Worm (Caenorhabditis elegans) whole organism, L4 larva: ENCODE measurements around the gene M03A8.3.
A peak's percentile ranks its signal among the peaks of the same experiment; 100 is the strongest.

ENCODE experiments used
- D1046.2 ChIP-seq: fragments of 200-800 bp; sonication (Bioruptor generic); IDR thresholded peaks from 2 replicates; pipeline ENCODE4 v1.3.6; 2022; ENCODE audit warnings: missing genetic modification characterization, missing compliant biosample characterization
- F10B5.3 ChIP-seq: sonication (generic microtip); optimal IDR thresholded peaks from 2 replicates; lab custom pipeline; 2016; ENCODE audit warnings: mild to moderate bottlenecking, missing genetic modification characterization, missing compliant biosample characterization
- T20F7.1 ChIP-seq: fragments of 200-800 bp; sonication (Bioruptor generic); optimal IDR thresholded peaks from 2 replicates; lab custom pipeline; 2018; ENCODE audit warnings: mild to moderate bottlenecking, missing genetic modification characterization, missing compliant biosample characterization
- T26A8.4 ChIP-seq: fragments of 200-800 bp; sonication (Bioruptor generic); IDR thresholded peaks from 2 replicates; pipeline ENCODE4 v1.3.6; 2022; ENCODE audit warnings: missing genetic modification characterization, missing compliant biosample characterization
- Y48G9A.11 ChIP-seq: fragments of 200-800 bp; sonication (Bioruptor generic); IDR thresholded peaks from 2 replicates; pipeline ENCODE4 v1.3.6; 2022; ENCODE audit warnings: missing genetic modification reagents, missing genetic modification characterization, missing compliant biosample characterization
- ZK337.2 ChIP-seq: fragments of 200-800 bp; sonication (Bioruptor generic); IDR thresholded peaks from 2 replicates; pipeline ENCODE4 v1.3.6; 2022; ENCODE audit warnings: missing genetic modification reagents, missing genetic modification characterization, missing compliant biosample characterization
- ZK546.5 ChIP-seq, 2 experiments: sonication (generic microtip); optimal IDR thresholded peaks; 2 replicates each; lab custom pipeline; 2017; ENCODE audit warnings: missing biosample characterization in 2 of 2, missing genetic modification characterization in 2 of 2
- ceh-20 ChIP-seq: fragments of 200-800 bp; sonication (Bioruptor generic); IDR thresholded peaks from 2 replicates; pipeline ENCODE4 v1.3.6; 2022; ENCODE audit warnings: missing genetic modification reagents, missing genetic modification characterization, missing compliant biosample characterization
- ceh-32 ChIP-seq: sonication (generic microtip); optimal IDR thresholded peaks from 2 replicates; lab custom pipeline; 2016; ENCODE audit warnings: mild to moderate bottlenecking, missing genetic modification characterization, missing compliant biosample characterization; ENCODE audit not compliant: poor library complexity
- daf-12 ChIP-seq: fragments of 150-350 bp; optimal IDR thresholded peaks from 2 replicates; lab custom pipeline; 2014; ENCODE audit warnings: missing biosample characterization, missing genetic modification reagents, missing genetic modification characterization
- daf-16 ChIP-seq, 3 experiments: sonication (generic microtip); optimal IDR thresholded peaks; 2 replicates each; lab custom pipeline; 2016 to 2017; ENCODE audit warnings: missing genetic modification characterization in 3 of 3, missing genetic modification reagents in 3 of 3, mild to moderate bottlenecking in 2 of 3, missing compliant biosample characterization in 2 of 3, missing biosample characterization in 1 of 3, moderate library complexity in 1 of 3
- dmd-6 ChIP-seq: fragments of 200-800 bp; sonication (Bioruptor generic); IDR thresholded peaks from 2 replicates; pipeline ENCODE4 v1.3.6; 2022; ENCODE audit warnings: missing genetic modification reagents, missing genetic modification characterization, missing compliant biosample characterization
- dve-1 ChIP-seq: sonication (generic microtip); optimal IDR thresholded peaks from 2 replicates; lab custom pipeline; 2017; ENCODE audit warnings: antibody characterized with exemption, mild to moderate bottlenecking, missing genetic modification characterization, missing compliant biosample characterization; ENCODE audit not compliant: insufficient read depth
- egl-27 ChIP-seq: sonication (generic microtip); optimal IDR thresholded peaks from 3 replicates; lab custom pipeline; 2017; ENCODE audit warnings: missing biosample characterization, missing genetic modification reagents, missing genetic modification characterization
- fkh-10 ChIP-seq: fragments of 150-350 bp; optimal IDR thresholded peaks from 2 replicates; lab custom pipeline; 2014; ENCODE audit warnings: missing biosample characterization, missing genetic modification reagents, missing genetic modification characterization
- gei-8 ChIP-seq: fragments of 200-800 bp; sonication (Bioruptor generic); optimal IDR thresholded peaks from 2 replicates; lab custom pipeline; 2018; ENCODE audit warnings: mild to moderate bottlenecking, missing genetic modification characterization, missing compliant biosample characterization
- hif-1 ChIP-seq, 2 experiments: sonication (generic microtip); optimal IDR thresholded peaks; 2 replicates each; lab custom pipeline; 2016 to 2017; ENCODE audit warnings: missing compliant biosample characterization in 2 of 2, missing genetic modification characterization in 2 of 2, missing genetic modification reagents in 2 of 2, missing genotype in 2 of 2, mild to moderate bottlenecking in 1 of 2
- hlh-11 ChIP-seq: fragments of 200-800 bp; sonication (Bioruptor generic); optimal IDR thresholded peaks from 2 replicates; lab custom pipeline; 2018; ENCODE audit warnings: mild to moderate bottlenecking, missing genetic modification characterization, missing compliant biosample characterization
- hmg-1.1 ChIP-seq: fragments of 200-800 bp; sonication (Bioruptor generic); IDR thresholded peaks from 2 replicates; pipeline ENCODE4 v1.3.6; 2022; ENCODE audit warnings: missing genetic modification reagents, missing genetic modification characterization, missing compliant biosample characterization
- lin-29 ChIP-seq: fragments of 200-800 bp; sonication (Bioruptor generic); IDR thresholded peaks from 2 replicates; pipeline ENCODE4 v1.3.6; 2022; ENCODE audit warnings: missing genetic modification reagents, missing genetic modification characterization, missing compliant biosample characterization
- lin-38 ChIP-seq: fragments of 200-800 bp; sonication (Bioruptor generic); IDR thresholded peaks from 2 replicates; pipeline ENCODE4 v1.3.6; 2022; ENCODE audit warnings: missing genetic modification reagents, missing genetic modification characterization, missing compliant biosample characterization
- lin-39 ChIP-seq: fragments of 150-350 bp; optimal IDR thresholded peaks from 2 replicates; lab custom pipeline; 2014; ENCODE audit warnings: missing biosample characterization, missing genetic modification reagents, missing genetic modification characterization
- lir-3 ChIP-seq: sonication (generic microtip); optimal IDR thresholded peaks from 2 replicates; lab custom pipeline; 2016; ENCODE audit warnings: mild to moderate bottlenecking, missing genetic modification characterization, missing compliant biosample characterization
- madf-5 ChIP-seq, 2 experiments: fragments of 200-800 bp; sonication (Bioruptor generic); IDR thresholded peaks; 2 replicates each; pipeline ENCODE4 v1.3.6; 2022; ENCODE audit warnings: missing compliant biosample characterization in 2 of 2, missing genetic modification characterization in 2 of 2
- mdl-1 ChIP-seq, 2 experiments: fragments of 150-350 bp in 1 of 2; sonication (generic microtip) in 1 of 2; optimal IDR thresholded peaks; 2 replicates each; lab custom pipeline; 2014 to 2017; ENCODE audit warnings: missing biosample characterization in 2 of 2, missing genetic modification characterization in 2 of 2
- mdt-29 ChIP-seq: fragments of 200-800 bp; sonication (Bioruptor generic); IDR thresholded peaks from 2 replicates; pipeline ENCODE4 v1.3.6; 2022; ENCODE audit warnings: missing genetic modification reagents, missing genetic modification characterization, missing compliant biosample characterization
- mes-2 ChIP-seq: sonication (generic microtip); optimal IDR thresholded peaks from 2 replicates; lab custom pipeline; 2016; ENCODE audit warnings: missing genotype, mild to moderate bottlenecking, missing genetic modification characterization, missing compliant biosample characterization; ENCODE audit not compliant: poor library complexity, severe bottlenecking
- mxl-2 ChIP-seq: fragments of 200-800 bp; sonication (Bioruptor generic); conservative IDR thresholded peaks from 2 replicates; pipeline ENCODE4 v1.3.6; 2022; ENCODE audit warnings: missing genetic modification reagents, missing genetic modification characterization, missing compliant biosample characterization
- mxl-3 ChIP-seq: fragments of 200-800 bp; sonication (Bioruptor generic); optimal IDR thresholded peaks from 2 replicates; lab custom pipeline; 2018; ENCODE audit warnings: mild to moderate bottlenecking, missing genetic modification characterization, missing compliant biosample characterization
- nhr-11 ChIP-seq: fragments of 150-350 bp; optimal IDR thresholded peaks from 2 replicates; lab custom pipeline; 2014; ENCODE audit warnings: missing biosample characterization, missing genetic modification characterization
- nhr-28 ChIP-seq: fragments of 150-350 bp; optimal IDR thresholded peaks from 2 replicates; lab custom pipeline; 2014; ENCODE audit warnings: missing biosample characterization, missing genetic modification characterization
- nhr-77 ChIP-seq: fragments of 150-350 bp; optimal IDR thresholded peaks from 2 replicates; lab custom pipeline; 2014; ENCODE audit warnings: missing biosample characterization, missing genetic modification characterization
- pqm-1 ChIP-seq: sonication (generic microtip); optimal IDR thresholded peaks from 2 replicates; lab custom pipeline; 2017; ENCODE audit warnings: missing biosample characterization, missing genetic modification characterization
- rbr-2 ChIP-seq: sonication (generic microtip); optimal IDR thresholded peaks from 2 replicates; lab custom pipeline; 2016; ENCODE audit warnings: missing genotype, missing genetic modification characterization, missing compliant biosample characterization
- sdz-12 ChIP-seq: fragments of 200-800 bp; sonication (Bioruptor generic); optimal IDR thresholded peaks from 2 replicates; lab custom pipeline; 2018; ENCODE audit warnings: mild to moderate bottlenecking, missing genetic modification characterization, missing compliant biosample characterization
- snpc-1.2 ChIP-seq: fragments of 200-800 bp; sonication (Bioruptor generic); IDR thresholded peaks from 2 replicates; pipeline ENCODE4 v1.3.6; 2022; ENCODE audit warnings: missing genetic modification reagents, missing genetic modification characterization, missing compliant biosample characterization
- tag-97 ChIP-seq: fragments of 200-800 bp; sonication (Bioruptor generic); IDR thresholded peaks from 2 replicates; pipeline ENCODE4 v1.3.6; 2022; ENCODE audit warnings: missing genetic modification characterization, missing compliant biosample characterization
- unc-62 ChIP-seq, 3 experiments: fragments of 150-350 bp in 1 of 3; sonication (generic microtip); optimal IDR thresholded peaks in 2 of 3; peaks in 1 of 3; 1 replicate in 1 of 3; 2 replicates in 2 of 3; lab custom pipeline; 2014 to 2017; ENCODE audit warnings: missing biosample characterization in 3 of 3, missing genetic modification characterization in 3 of 3, missing genetic modification reagents in 3 of 3, missing genotype in 1 of 3
- ztf-7 ChIP-seq: fragments of 150-350 bp; optimal IDR thresholded peaks from 2 replicates; lab custom pipeline; 2014; ENCODE audit warnings: missing biosample characterization, missing genetic modification characterization

Gene M03A8.3

ce11 chrX:6761688-6762185, 38.1 kb upstream of the M03A8.3 start, which contains the start of gene abts-4 (continued):
- TF ChIP-seq D1046.2 (GFP tag; lab: Robert Waterston, UW) (no peak), rbr-2 (tag; lab: Kevin White, UChicago) (no peak), dve-1 (peak; percentile 38), daf-16 (GFP tag; optimal IDR thresholded peaks at IDR 0.05; lab: Kevin White, UChicago) (no peak), daf-16 (tag; optimal IDR thresholded peaks at IDR 0.05; lab: Kevin White, UChicago) (peak; percentile 5)

DNA sequence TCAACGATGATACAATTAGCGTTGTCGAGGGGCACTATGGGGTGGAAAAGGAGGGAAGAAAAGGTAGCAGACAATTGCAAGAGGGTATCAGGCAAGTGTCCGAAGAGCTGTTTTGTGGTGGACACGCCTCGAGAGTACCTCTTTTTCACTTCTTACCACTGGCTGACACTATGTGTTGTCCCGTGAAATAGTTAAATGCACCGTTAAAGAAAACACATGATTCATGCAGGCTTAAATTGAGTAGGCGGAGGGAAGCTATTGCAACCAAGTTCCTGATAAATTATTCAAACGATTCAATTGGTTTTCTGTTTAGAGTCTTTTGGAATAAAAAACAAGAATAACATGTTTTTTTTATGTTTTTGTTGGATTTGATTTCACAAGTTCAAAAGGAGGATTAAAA, 21.8 kb upstream of the M03A8.3 start, which contains the start of gene irk-1:
TSS of gene irk-1 (minus strand) at position 101 of the 400 bp plus-strand sequence.
- TF ChIP-seq tag-97 (GFP tag; lab: Robert Waterston, UW) (no peak), mdl-1 (tag; optimal IDR thresholded peaks at IDR 0.05; lab: Kevin White, UChicago) (no peak), nhr-11 (tag; lab: Kevin White, UChicago) (no peak), madf-5 (GFP tag; IDR thresholded peaks at IDR 0.05; lab: Robert Waterston, UW) (no peak), lir-3 (tag; lab: Kevin White, UChicago) (no peak), ZK337.2 (GFP tag; lab: Robert Waterston, UW) (no peak), snpc-1.2 (GFP tag; lab: Robert Waterston, UW) (no peak), gei-8 (GFP tag; lab: Kevin White, UChicago) (no peak)

- TF ChIP-seq F10B5.3 = no peak
- TF ChIP-seq ceh-20 = no peak
- TF ChIP-seq egl-27 (tag; lab: Kevin White, UChicago) = no peak
- no peak for TF ChIP-seq rbr-2 (tag; lab: Kevin White, UChicago)
- no peak for TF ChIP-seq mdt-29
- TF ChIP-seq unc-62 (GFP tag; optimal IDR thresholded peaks at IDR 0.05 in 1 of 2; lab: Kevin White, UChicago) = no peak
- no peak for TF ChIP-seq unc-62 (tag; optimal IDR thresholded peaks at IDR 0.05; lab: Kevin White, UChicago)
- no peak for TF ChIP-seq ceh-32 (tag; lab: Kevin White, UChicago)
- TF ChIP-seq mxl-3 (GFP tag; lab: Kevin White, UChicago) = no peak
- no peak for TF ChIP-seq Y48G9A.11 (GFP tag; lab: Robert Waterston, UW)
- TF ChIP-seq hif-1 (tag; optimal IDR thresholded peaks at IDR 0.05; lab: Kevin White, UChicago) = no peak
- no peak for TF ChIP-seq daf-12 (tag; lab: Kevin White, UChicago)
- TF ChIP-seq gei-8 (GFP tag; lab: Kevin White, UChicago) = no peak
- no peak for TF ChIP-seq lin-38
- TF ChIP-seq lin-39 = no peak
- TF ChIP-seq T26A8.4 (GFP tag; lab: Robert Waterston, UW) = no peak
These were observed 17.0 kb upstream of the M03A8.3 start, which contains the start of gene idpp-6 for ce11 chrX:6782857-6783256. TSS of gene idpp-6 (plus strand) at chrX:6783157.

DNA sequence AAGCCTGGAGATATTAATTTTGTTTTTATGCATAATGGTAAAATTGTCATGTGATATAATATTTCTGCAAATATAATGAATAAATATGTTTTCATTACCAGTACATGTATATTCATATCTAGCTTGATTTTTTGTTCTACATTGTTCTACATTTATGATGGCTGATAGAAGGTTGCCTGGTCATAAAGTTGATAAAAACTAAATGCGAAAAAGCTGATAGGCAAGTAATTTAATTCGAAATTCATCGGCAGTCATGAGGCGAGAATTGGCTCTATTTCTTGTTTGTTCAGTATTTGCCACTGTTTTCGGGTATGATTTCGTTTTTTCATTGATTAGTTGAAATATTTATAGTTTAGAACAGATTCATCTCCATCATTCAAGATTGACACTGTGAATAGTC, 15.7 kb upstream of the M03A8.3 start, which contains the start of gene bgal-2:
TSS of gene bgal-2 (plus strand) at position 231 of the 400 bp plus-strand sequence.
- TF ChIP-seq hlh-11 (peak; percentile 56), unc-62 (GFP tag; optimal IDR thresholded peaks at IDR 0.05 in 1 of 2; lab: Kevin White, UChicago) (no peak), unc-62 (tag; optimal IDR thresholded peaks at IDR 0.05; lab: Kevin White, UChicago) (no peak), fkh-10 (GFP tag; lab: Kevin White, UChicago) (no peak), hmg-1.1 (no peak), ceh-20 (no peak), nhr-28 (tag; lab: Kevin White, UChicago) (peak; percentile 57), ZK546.5 (tag; optimal IDR thresholded peaks at IDR 0.05; lab: Kevin White, UChicago) (no peak), lir-3 (tag; lab: Kevin White, UChicago) (no peak), dve-1 (peak; percentile 40), Y48G9A.11 (GFP tag; lab: Robert Waterston, UW) (no peak), dmd-6 (GFP tag; lab: Robert Waterston, UW) (0 out of 2 replicates have a peak, but pooled peaks have one; percentile 31), mes-2 (tag; lab: Kevin White, UChicago) (no peak), daf-16 (GFP tag; optimal IDR thresholded peaks at IDR 0.05; lab: Kevin White, UChicago) (no peak), daf-16 (tag; optimal IDR thresholded peaks at IDR 0.05; lab: Kevin White, UChicago) (peak; percentile 79), gei-8 (GFP tag; lab: Kevin White, UChicago) (no peak), T20F7.1 (no peak), ztf-7 (tag; lab: Kevin White, UChicago) (no peak), mxl-2 (GFP tag; lab: Robert Waterston, UW) (no peak), nhr-77 (peak; percentile 39), tag-97 (GFP tag; lab: Robert Waterston, UW) (no peak), mdl-1 (tag; optimal IDR thresholded peaks at IDR 0.05; lab: Kevin White, UChicago) (no peak), pqm-1 (tag; lab: Kevin White, UChicago) (peak; percentile 77), sdz-12 (no peak), lin-29 (no peak)
